Fruit fly (Drosophila melanogaster): ENCODE data around the gene CG2991.

CG2991 gene

dm6 chr2L:2878188-2878587, 21.2 kb downstream of the CG2991 start, which contains the start of the genes Prx6a and Sbat (continued):
- TF ChIP-seq CG15073 (GFP tag; optimal IDR thresholded peaks at IDR 0.05) (peak; percentile 17), tup (GFP tag; optimal IDR thresholded peaks at IDR 0.05) (no peak), CoRest (tag; optimal IDR thresholded peaks at IDR 0.05) (peak; percentile 86), Xrp1 (GFP tag; IDR thresholded peaks at IDR 0.05) (peak; percentile 79), CG11560 (tag; IDR thresholded peaks at IDR 0.05) (peak; percentile 54; the same call in 1 of the 3 replicates), Dfd (GFP tag; optimal IDR thresholded peaks at IDR 0.05) (no peak), Taf1 (GFP tag; IDR thresholded peaks at IDR 0.05) (peak; percentile 58; the same call in 1 of the 2 replicates), YL-1 (GFP tag; optimal IDR thresholded peaks at IDR 0.05) (no peak), eyg (GFP tag; optimal IDR thresholded peaks at IDR 0.05) (no peak), H15 (GFP tag; IDR thresholded peaks at IDR 0.05) (peak; percentile 11; the same call in 1 of the 3 replicates), Dp (GFP tag; optimal IDR thresholded peaks at IDR 0.05) (peak; percentile 73), ssp (GFP tag; IDR thresholded peaks at IDR 0.05) (peak; percentile 58), gcm2 (GFP tag; optimal IDR thresholded peaks at IDR 0.05) (peak; percentile 58), CG2889 (GFP tag; IDR thresholded peaks at IDR 0.05) (peak; percentile 68), CG34376 (GFP tag; optimal IDR thresholded peaks at IDR 0.05) (peak; percentile 91), HLHmδ (GFP tag; optimal IDR thresholded peaks at IDR 0.05) (no peak), CG3281 (GFP tag; optimal IDR thresholded peaks at IDR 0.05) (peak; percentile 76), Awh (GFP tag; IDR thresholded peaks at IDR 0.05) (no peak), chm (GFP tag; IDR thresholded peaks at IDR 0.05) (no peak), CG3407 (GFP tag; optimal IDR thresholded peaks at IDR 0.05) (no peak), Jarid2 (GFP tag; optimal IDR thresholded peaks at IDR 0.05) (no peak), Fer2 (tag; optimal IDR thresholded peaks at IDR 0.05) (peak; percentile 66), gcm (GFP tag; optimal IDR thresholded peaks at IDR 0.05) (peak; percentile 24), sd (tag; optimal IDR thresholded peaks at IDR 0.05) (peak; percentile 46), so (GFP tag; IDR thresholded peaks at IDR 0.05) (no peak), CG15479 (GFP tag; optimal IDR thresholded peaks at IDR 0.05) (no peak), phol (tag; optimal IDR thresholded peaks at IDR 0.05) (peak; percentile 84), br (optimal IDR thresholded peaks at IDR 0.05) (no peak), Hmr (GFP tag; optimal IDR thresholded peaks at IDR 0.05) (peak; percentile 78), CG14667 (GFP tag; IDR thresholded peaks at IDR 0.05) (no peak), abd-A (tag; optimal IDR thresholded peaks at IDR 0.05) (peak; percentile 67), CG4404 (GFP tag; IDR thresholded peaks at IDR 0.05) (peak; percentile 63), Drgx (GFP tag; IDR thresholded peaks at IDR 0.05) (no peak), fd64A (GFP tag; optimal IDR thresholded peaks at IDR 0.05) (no peak), trem (tag; optimal IDR thresholded peaks at IDR 0.05) (peak; percentile 79), CkIIα-i1 (GFP tag; IDR thresholded peaks at IDR 0.05) (no peak), h (optimal IDR thresholded peaks at IDR 0.05) (no peak), Elba2 (GFP tag; optimal IDR thresholded peaks at IDR 0.05) (no peak), CG12299 (tag; optimal IDR thresholded peaks at IDR 0.05) (peak; percentile 62), CG3163 (GFP tag; optimal IDR thresholded peaks at IDR 0.05) (peak; percentile 32), Hr51 (GFP tag; optimal IDR thresholded peaks at IDR 0.05) (peak; percentile 55 to 73), Chrac-16 (GFP tag; optimal IDR thresholded peaks at IDR 0.05) (peak; percentile 49), CG18011 (GFP tag; optimal IDR thresholded peaks at IDR 0.05) (peak; percentile 23), sisA (GFP tag; IDR thresholded peaks at IDR 0.05) (peak; percentile 70), sna (GFP tag; IDR thresholded peaks at IDR 0.05; ENCODE audit: partially characterized antibody) (no peak), shn (GFP tag; optimal IDR thresholded peaks at IDR 0.05) (peak; percentile 75), Rx (GFP tag; IDR thresholded peaks at IDR 0.05) (no peak), caup (GFP tag; optimal IDR thresholded peaks at IDR 0.05; ENCODE audit: severe bottlenecking) (peak; percentile 56), CG7357 (GFP tag; IDR thresholded peaks at IDR 0.05) (peak; percentile 54; the same call in 1 of the 3 replicates)

Data from whole organism, embryonic.